Worm (Caenorhabditis elegans): Measurements from ENCODE around the gene msp-38.

- TF ChIP-seq ztf-29 (GFP tag; IDR thresholded peaks at IDR 0.05) (no peak), flt-1 (GFP tag; IDR thresholded peaks at IDR 0.05) (no peak), ztf-23 (GFP tag; IDR thresholded peaks at IDR 0.05) (no peak), klf-2 (GFP tag; conservative IDR thresholded peaks at IDR 0.05) (no peak)
Measured at ce11 chrIV:10096881-10097280, 46.7 kb downstream of the msp-38 start, which contains the start of gene dis-3.

Measured in whole organism, midembryonic.